Worm (Caenorhabditis elegans) whole organism, young adult: ENCODE results near the gene Y41D4B.17.

Experiments used
- B0019.2 ChIP-seq: fragments of 200-800 bp; sonication (Bioruptor generic); conservative IDR thresholded peaks from 2 replicates; pipeline ENCODE4 v1.3.6; 2022; ENCODE audit warnings: missing genetic modification reagents, missing genetic modification characterization, missing compliant biosample characterization
- C06A6.2 ChIP-seq: fragments of 200-800 bp; sonication (Bioruptor generic); conservative IDR thresholded peaks from 2 replicates; pipeline ENCODE4 v1.3.6; 2022; ENCODE audit warnings: missing genetic modification characterization, missing compliant biosample characterization
- F57C9.4 ChIP-seq: sonication (generic microtip); optimal IDR thresholded peaks from 2 replicates; lab custom pipeline; 2017; ENCODE audit warnings: mild to moderate bottlenecking, missing genetic modification characterization, missing compliant biosample characterization
- K11D2.4 ChIP-seq: fragments of 200-800 bp; sonication (Bioruptor generic); IDR thresholded peaks from 2 replicates; pipeline ENCODE4 v1.3.6; 2022; ENCODE audit warnings: missing genetic modification reagents, missing genetic modification characterization, missing compliant biosample characterization
- T07F8.4 ChIP-seq: sonication (generic microtip); optimal IDR thresholded peaks from 2 replicates; lab custom pipeline; 2016; ENCODE audit warnings: mild to moderate bottlenecking, missing genetic modification characterization, moderate library complexity, missing compliant biosample characterization
- T26A5.8 ChIP-seq: sonication (generic microtip); optimal IDR thresholded peaks from 2 replicates; lab custom pipeline; 2016; ENCODE audit warnings: missing genetic modification characterization, missing compliant biosample characterization
- Y53G8AR.9 ChIP-seq: fragments of 200-800 bp; sonication (Bioruptor generic); conservative IDR thresholded peaks from 2 replicates; pipeline ENCODE4 v1.3.6; 2022; ENCODE audit warnings: missing genetic modification reagents, missing genetic modification characterization, missing compliant biosample characterization
- ama-1 ChIP-seq, 3 experiments: fragments of 150-350 bp in 1 of 3; sonication (generic microtip) in 2 of 3; optimal IDR thresholded peaks; 2 replicates each; lab custom pipeline; 2014 to 2018; ENCODE audit warnings: missing biosample characterization in 2 of 3, missing genetic modification characterization in 2 of 3, missing genetic modification reagents in 2 of 3
- aptf-2 ChIP-seq: fragments of 200-800 bp; sonication (Bioruptor generic); conservative IDR thresholded peaks from 2 replicates; pipeline ENCODE4 v1.3.6; 2022; ENCODE audit warnings: missing genetic modification reagents, missing genetic modification characterization, missing compliant biosample characterization
- attf-3 ChIP-seq: fragments of 200-800 bp; sonication (Bioruptor generic); conservative IDR thresholded peaks from 2 replicates; pipeline ENCODE4 v1.3.6; 2022; ENCODE audit warnings: missing genetic modification reagents, missing genetic modification characterization, missing compliant biosample characterization
- attf-5 ChIP-seq: fragments of 200-800 bp; sonication (Bioruptor generic); optimal IDR thresholded peaks from 2 replicates; lab custom pipeline; 2018; ENCODE audit warnings: mild to moderate bottlenecking, missing genetic modification characterization, missing compliant biosample characterization
- dpl-1 ChIP-seq: fragments of 150-350 bp; optimal IDR thresholded peaks from 2 replicates; lab custom pipeline; 2014; ENCODE audit warnings: missing biosample characterization, missing genetic modification reagents, missing genetic modification characterization
- efl-1 ChIP-seq: fragments of 150-350 bp; optimal IDR thresholded peaks from 2 replicates; lab custom pipeline; 2014; ENCODE audit warnings: missing biosample characterization, missing genetic modification reagents, missing genetic modification characterization
- gei-17 ChIP-seq: fragments of 200-800 bp; sonication (Bioruptor generic); optimal IDR thresholded peaks from 2 replicates; lab custom pipeline; 2018; ENCODE audit warnings: mild to moderate bottlenecking, missing genetic modification characterization, missing compliant biosample characterization
- hlh-12 ChIP-seq: sonication (generic microtip); optimal IDR thresholded peaks from 2 replicates; lab custom pipeline; 2016; ENCODE audit warnings: missing genetic modification characterization, missing compliant biosample characterization
- hmg-20 ChIP-seq: fragments of 200-800 bp; sonication (Bioruptor generic); IDR thresholded peaks from 2 replicates; pipeline ENCODE4 v1.3.6; 2022; ENCODE audit warnings: missing genetic modification reagents, missing genetic modification characterization, missing compliant biosample characterization
- let-526 ChIP-seq: fragments of 200-800 bp; sonication (Bioruptor generic); IDR thresholded peaks from 2 replicates; pipeline ENCODE4 v1.3.6; 2022; ENCODE audit warnings: missing genetic modification reagents, missing genetic modification characterization, missing compliant biosample characterization
- lin-26 ChIP-seq: fragments of 200-800 bp; sonication (Bioruptor generic); IDR thresholded peaks from 2 replicates; pipeline ENCODE4 v1.3.6; 2022; ENCODE audit warnings: missing genetic modification reagents, missing genetic modification characterization, missing compliant biosample characterization
- lin-54 ChIP-seq: fragments of 200-800 bp; sonication (Bioruptor generic); optimal IDR thresholded peaks from 2 replicates; lab custom pipeline; 2018; ENCODE audit warnings: mild to moderate bottlenecking, missing genetic modification characterization, missing compliant biosample characterization
- lsl-1 ChIP-seq: fragments of 200-800 bp; sonication (Bioruptor generic); optimal IDR thresholded peaks from 2 replicates; lab custom pipeline; 2018; ENCODE audit warnings: mild to moderate bottlenecking, missing genetic modification characterization, moderate library complexity, missing compliant biosample characterization
- madf-3 ChIP-seq: fragments of 200-800 bp; sonication (Bioruptor generic); IDR thresholded peaks from 2 replicates; pipeline ENCODE4 v1.3.6; 2022; ENCODE audit warnings: missing genetic modification reagents, missing genetic modification characterization, missing compliant biosample characterization
- madf-8 ChIP-seq: fragments of 200-800 bp; sonication (Bioruptor generic); conservative IDR thresholded peaks from 2 replicates; pipeline ENCODE4 v1.3.6; 2022; ENCODE audit warnings: missing genetic modification reagents, missing genetic modification characterization, missing compliant biosample characterization
- mcd-1 ChIP-seq: fragments of 200-800 bp; sonication (Bioruptor generic); IDR thresholded peaks from 2 replicates; pipeline ENCODE4 v1.3.6; 2022; ENCODE audit warnings: missing genetic modification reagents, missing genetic modification characterization, missing compliant biosample characterization
- mes-4 ChIP-seq: sonication (generic microtip); optimal IDR thresholded peaks from 2 replicates; lab custom pipeline; 2016; ENCODE audit warnings: missing genotype, missing genetic modification characterization, missing compliant biosample characterization
- nfya-1 ChIP-seq: sonication (generic microtip); optimal IDR thresholded peaks from 2 replicates; lab custom pipeline; 2017; ENCODE audit warnings: antibody characterized with exemption, missing compliant biosample characterization, missing genetic modification characterization, borderline replicate concordance; ENCODE audit not compliant: insufficient read depth
- nfya-2 ChIP-seq: fragments of 200-800 bp; sonication (Bioruptor generic); IDR thresholded peaks from 2 replicates; pipeline ENCODE4 v1.3.6; 2022; ENCODE audit warnings: missing genetic modification reagents, missing genetic modification characterization, missing compliant biosample characterization
- nhr-27 ChIP-seq: fragments of 200-800 bp; sonication (Bioruptor generic); optimal IDR thresholded peaks from 2 replicates; lab custom pipeline; 2018; ENCODE audit warnings: mild to moderate bottlenecking, missing genetic modification characterization, moderate library complexity, missing compliant biosample characterization
- nhr-80 ChIP-seq: sonication (generic microtip); optimal IDR thresholded peaks from 2 replicates; lab custom pipeline; 2016; ENCODE audit warnings: missing genetic modification characterization, missing compliant biosample characterization
- nhr-90 ChIP-seq: sonication (generic microtip); optimal IDR thresholded peaks from 2 replicates; lab custom pipeline; 2016; ENCODE audit warnings: missing genotype, mild to moderate bottlenecking, missing genetic modification characterization, missing compliant biosample characterization
- repo-1 ChIP-seq: sonication (generic microtip); optimal IDR thresholded peaks from 2 replicates; lab custom pipeline; 2017; ENCODE audit warnings: mild to moderate bottlenecking, missing genetic modification characterization, missing compliant biosample characterization
- unc-130 ChIP-seq: sonication (generic microtip); optimal IDR thresholded peaks from 2 replicates; lab custom pipeline; 2016; ENCODE audit warnings: missing genetic modification reagents, missing genetic modification characterization, missing compliant biosample characterization
- unc-62 ChIP-seq: fragments of 150-350 bp; optimal IDR thresholded peaks from 2 replicates; lab custom pipeline; 2014; ENCODE audit warnings: missing biosample characterization, missing genetic modification reagents, missing genetic modification characterization
- zim-3 ChIP-seq: sonication (generic microtip); optimal IDR thresholded peaks from 2 replicates; lab custom pipeline; 2017; ENCODE audit warnings: mild to moderate bottlenecking, missing genetic modification characterization, moderate library complexity, missing compliant biosample characterization
- ztf-18 ChIP-seq: sonication (generic microtip); optimal IDR thresholded peaks from 2 replicates; lab custom pipeline; 2016; ENCODE audit warnings: missing genotype, mild to moderate bottlenecking, missing genetic modification characterization, missing compliant biosample characterization
- ztf-28 ChIP-seq: fragments of 200-800 bp; sonication (Bioruptor generic); IDR thresholded peaks from 2 replicates; pipeline ENCODE4 v1.3.6; 2022; ENCODE audit warnings: missing genetic modification reagents, missing genetic modification characterization, missing compliant biosample characterization
- ztf-3 ChIP-seq: fragments of 200-800 bp; sonication (Bioruptor generic); optimal IDR thresholded peaks from 2 replicates; lab custom pipeline; 2018; ENCODE audit warnings: mild to moderate bottlenecking, missing genetic modification characterization, missing compliant biosample characterization
- ztf-6 ChIP-seq: fragments of 200-800 bp; sonication (Bioruptor generic); IDR thresholded peaks from 2 replicates; pipeline ENCODE4 v1.3.6; 2022; ENCODE audit warnings: missing genetic modification reagents, missing genetic modification characterization, missing compliant biosample characterization

Y41D4B.17 gene

ce11 chrIV:1516527-1516926, 43.4 kb upstream of the Y41D4B.17 start, which contains the start of gene clec-172:
clec-172 (minus strand) TSS chrIV:1516627.
- TF ChIP-seq ztf-18 (no peak), let-526 (no peak), Y53G8AR.9 (GFP tag; lab: Robert Waterston, UW) (no peak), efl-1 (GFP tag; lab: Kevin White, UChicago) (no peak), nhr-80 (peak; percentile 1), attf-5 (GFP tag; lab: Kevin White, UChicago) (no peak)

ce11 chrIV:1521224-1521623, 38.7 kb upstream of the Y41D4B.17 start, which contains the start of gene K03H6.4:
K03H6.4 (minus strand) TSS chrIV:1521324.
- TF ChIP-seq K11D2.4 (GFP tag; lab: Robert Waterston, UW), result no peak
- no peak for TF ChIP-seq unc-62
- TF ChIP-seq hlh-12 (tag; lab: Kevin White, UChicago), result no peak
- TF ChIP-seq ztf-28 (GFP tag; lab: Robert Waterston, UW), result no peak
- no peak for TF ChIP-seq F57C9.4 (tag; lab: Kevin White, UChicago)
- TF ChIP-seq gei-17 (GFP tag; lab: Kevin White, UChicago), result no peak
- TF ChIP-seq T26A5.8, result no peak
- TF ChIP-seq dpl-1 (GFP tag; lab: Kevin White, UChicago), result no peak
- TF ChIP-seq nhr-90 (tag; lab: Kevin White, UChicago), result no peak
- no peak for TF ChIP-seq hmg-20
- no peak for TF ChIP-seq zim-3
- no peak for TF ChIP-seq lin-26 (GFP tag; lab: Robert Waterston, UW)
- TF ChIP-seq nfya-2 (GFP tag; lab: Robert Waterston, UW), result no peak
- no peak for TF ChIP-seq ztf-6 (GFP tag; lab: Robert Waterston, UW)
- no peak for TF ChIP-seq mes-4
- TF ChIP-seq nfya-1 (tag; lab: Kevin White, UChicago), result no peak
- TF ChIP-seq unc-130 (GFP tag; lab: Kevin White, UChicago), result no peak
- TF ChIP-seq ztf-3 (GFP tag; lab: Kevin White, UChicago), result no peak

- TF ChIP-seq lsl-1 (GFP tag; lab: Kevin White, UChicago) (no peak), madf-3 (GFP tag; lab: Robert Waterston, UW) (no peak), madf-8 (GFP tag; lab: Robert Waterston, UW) (no peak), mcd-1 (GFP tag; lab: Robert Waterston, UW) (no peak), lin-54 (GFP tag; lab: Kevin White, UChicago) (no peak), attf-3 (GFP tag; lab: Robert Waterston, UW) (no peak), aptf-2 (GFP tag; lab: Robert Waterston, UW) (no peak), T07F8.4 (no peak), nhr-27 (tag; lab: Kevin White, UChicago) (no peak), B0019.2 (GFP tag; lab: Robert Waterston, UW) (no peak), repo-1 (tag; lab: Kevin White, UChicago) (no peak), ama-1 (optimal IDR thresholded peaks at IDR 0.05; lab: Kevin White, UChicago) (no peak), ama-1 (GFP tag; optimal IDR thresholded peaks at IDR 0.05; lab: Kevin White, UChicago) (no peak), C06A6.2 (GFP tag; lab: Robert Waterston, UW) (no peak)
Observed at ce11 chrIV:1522358-1522757, 37.5 kb upstream of the Y41D4B.17 start.
